Fruit fly (Drosophila melanogaster) whole organism, embryonic: ENCODE results near the gene Cyp1.

Experiments
- Atf6 ChIP-seq: fragments of 200-800 bp; sonication (Bioruptor generic); IDR thresholded peaks from 2 replicates; pipeline ENCODE4 v1.3.6; 2022; ENCODE audit warnings: missing biosample characterization, missing genetic modification characterization
- B-H1 ChIP-seq: fragments of 200-800 bp; sonication (Bioruptor generic); IDR thresholded peaks from 3 replicates; pipeline ENCODE4 v1.3.6; 2022; ENCODE audit warnings: missing biosample characterization, missing genetic modification characterization
- BEAF-32 ChIP-seq: fragments of 200-800 bp; sonication (Bioruptor generic); optimal IDR thresholded peaks from 3 replicates; lab custom pipeline; 2017; ENCODE audit warnings: missing biosample characterization, missing genetic modification characterization, mild to moderate bottlenecking, moderate library complexity, missing genetic modification reagents
- CG10366 ChIP-seq: fragments of 200-800 bp; sonication (Bioruptor generic); IDR thresholded peaks from 2 replicates; pipeline ENCODE4 v1.3.6; 2022; ENCODE audit warnings: missing biosample characterization, missing genetic modification characterization
- CG10565 ChIP-seq: fragments of 200-800 bp; sonication (Bioruptor generic); optimal IDR thresholded peaks from 3 replicates; lab custom pipeline; 2016; ENCODE audit warnings: missing biosample characterization, mild to moderate bottlenecking, missing genetic modification characterization
- CG10654 ChIP-seq: fragments of 200-800 bp; sonication (Bioruptor generic); optimal IDR thresholded peaks from 2 replicates; lab custom pipeline; 2016; ENCODE audit warnings: missing biosample characterization, missing genetic modification characterization
- CG12391 ChIP-seq: fragments of 200-800 bp; sonication (Bioruptor generic); optimal IDR thresholded peaks from 3 replicates; lab custom pipeline; 2018; ENCODE audit warnings: missing biosample characterization, mild to moderate bottlenecking, missing genetic modification characterization, moderate library complexity
- CG13894 ChIP-seq: fragments of 200-800 bp; sonication (Bioruptor generic); optimal IDR thresholded peaks from 3 replicates; lab custom pipeline; 2018; ENCODE audit warnings: missing biosample characterization, mild to moderate bottlenecking, missing genetic modification characterization, moderate library complexity
- CG14014 ChIP-seq: fragments of 200-800 bp; sonication (Bioruptor generic); IDR thresholded peaks from 2 replicates; pipeline ENCODE4 v1.3.6; 2022; ENCODE audit warnings: missing biosample characterization, missing genetic modification characterization
- CG1529 ChIP-seq: fragments of 200-800 bp; sonication (Bioruptor generic); optimal IDR thresholded peaks from 3 replicates; lab custom pipeline; 2018; ENCODE audit warnings: missing biosample characterization, missing genetic modification characterization
- CG17186 ChIP-seq: fragments of 200-800 bp; sonication (Bioruptor generic); optimal IDR thresholded peaks from 3 replicates; lab custom pipeline; 2017; ENCODE audit warnings: missing biosample characterization, missing genetic modification reagents, missing genetic modification characterization
- CG17829 ChIP-seq: fragments of 200-800 bp; optimal IDR thresholded peaks from 2 replicates; lab custom pipeline; 2019; ENCODE audit warnings: missing biosample characterization, mild to moderate bottlenecking, missing genetic modification characterization, moderate library complexity
- CG18011 ChIP-seq: fragments of 200-800 bp; sonication (Bioruptor generic); optimal IDR thresholded peaks from 2 replicates; lab custom pipeline; 2017; ENCODE audit warnings: missing biosample characterization, missing genetic modification characterization, mild to moderate bottlenecking, moderate library complexity, missing genotype
- CG2116 ChIP-seq: fragments of 200-800 bp; sonication (Bioruptor generic); optimal IDR thresholded peaks from 3 replicates; lab custom pipeline; 2018; ENCODE audit warnings: missing biosample characterization, mild to moderate bottlenecking, missing genetic modification characterization
- CG2129 ChIP-seq: fragments of 200-800 bp; sonication (Bioruptor generic); IDR thresholded peaks from 2 replicates; pipeline ENCODE4 v1.3.6; 2022; ENCODE audit warnings: missing biosample characterization, missing genetic modification characterization; ENCODE audit not compliant: partially characterized antibody
- CG2712 ChIP-seq: fragments of 200-800 bp; optimal IDR thresholded peaks from 3 replicates; lab custom pipeline; 2019; ENCODE audit warnings: missing biosample characterization, mild to moderate bottlenecking, missing genetic modification characterization, moderate library complexity
- CG2889 ChIP-seq: fragments of 200-800 bp; sonication (Bioruptor generic); IDR thresholded peaks from 3 replicates; pipeline ENCODE4 v1.3.6; 2022; ENCODE audit warnings: missing biosample characterization, missing genetic modification characterization
- CG33213 ChIP-seq: fragments of 200-800 bp; sonication (Bioruptor generic); optimal IDR thresholded peaks from 3 replicates; lab custom pipeline; 2016; ENCODE audit warnings: missing biosample characterization, missing genetic modification characterization
- CG3407 ChIP-seq: fragments of 200-800 bp; sonication (Bioruptor generic); optimal IDR thresholded peaks from 2 replicates; lab custom pipeline; 2018; ENCODE audit warnings: missing biosample characterization, mild to moderate bottlenecking, missing genetic modification characterization
- CG3726 ChIP-seq: fragments of 200-800 bp; sonication (Bioruptor generic); IDR thresholded peaks from 3 replicates; pipeline ENCODE4, ENCODE4 v1.3.6; 2022; ENCODE audit warnings: missing biosample characterization, missing genetic modification characterization
- CG7556 ChIP-seq: fragments of 200-800 bp; sonication (Bioruptor generic); optimal IDR thresholded peaks from 2 replicates; lab custom pipeline; 2017; ENCODE audit warnings: missing biosample characterization, mild to moderate bottlenecking, missing genetic modification characterization
- CG8388 ChIP-seq: fragments of 200-800 bp; sonication (Bioruptor generic); optimal IDR thresholded peaks from 2 replicates; lab custom pipeline; 2019; ENCODE audit warnings: missing biosample characterization, mild to moderate bottlenecking, missing genetic modification characterization, moderate library complexity
- CHES-1-like ChIP-seq: fragments of 200-800 bp; sonication (Bioruptor generic); optimal IDR thresholded peaks from 2 replicates; lab custom pipeline; 2016; ENCODE audit warnings: missing biosample characterization, missing genetic modification characterization
- Fer3 ChIP-seq: fragments of 200-800 bp; sonication (Bioruptor generic); optimal IDR thresholded peaks from 2 replicates; lab custom pipeline; 2018; ENCODE audit warnings: missing biosample characterization, mild to moderate bottlenecking, missing genetic modification characterization, moderate library complexity
- H2.0 ChIP-seq: fragments of 200-800 bp; sonication (Bioruptor generic); IDR thresholded peaks from 2 replicates; pipeline ENCODE4 v1.3.6; 2022; ENCODE audit warnings: missing biosample characterization, missing genetic modification characterization
- HLH54F ChIP-seq: fragments of 200-800 bp; sonication (Bioruptor generic); optimal IDR thresholded peaks from 3 replicates; lab custom pipeline; 2016; ENCODE audit warnings: missing biosample characterization, missing genetic modification characterization
- Hr3 ChIP-seq: fragments of 200-800 bp; sonication (Bioruptor generic); optimal IDR thresholded peaks from 3 replicates; lab custom pipeline; 2016; ENCODE audit warnings: missing biosample characterization, missing genetic modification characterization
- Hsf ChIP-seq: fragments of 200-800 bp; sonication (Bioruptor generic); optimal IDR thresholded peaks from 3 replicates; lab custom pipeline; 2016; ENCODE audit warnings: missing biosample characterization, missing genetic modification characterization
- MESR4 ChIP-seq: fragments of 200-800 bp; sonication (Bioruptor generic); optimal IDR thresholded peaks from 2 replicates; lab custom pipeline; 2018; ENCODE audit warnings: missing biosample characterization, mild to moderate bottlenecking, missing genetic modification characterization, moderate library complexity
- Mrtf ChIP-seq: fragments of 200-800 bp; sonication (Bioruptor generic); IDR thresholded peaks from 3 replicates; pipeline ENCODE4 v1.3.6; 2022; ENCODE audit warnings: missing biosample characterization, missing genetic modification characterization
- NFAT ChIP-seq: fragments of 200-800 bp; sonication (Bioruptor generic); IDR thresholded peaks from 2 replicates; pipeline ENCODE4 v1.3.6; 2022; ENCODE audit warnings: missing biosample characterization, missing genetic modification characterization
- Ptx1 ChIP-seq: fragments of 200-800 bp; sonication (Bioruptor generic); IDR thresholded peaks from 2 replicates; pipeline ENCODE4 v1.3.6; 2022; ENCODE audit warnings: missing biosample characterization, missing genetic modification characterization
- Sox100B ChIP-seq: fragments of 200-800 bp; sonication (Bioruptor generic); optimal IDR thresholded peaks from 3 replicates; lab custom pipeline; 2018; ENCODE audit warnings: missing biosample characterization, mild to moderate bottlenecking, missing genetic modification characterization
- Ssrp ChIP-seq: fragments of 200-800 bp; sonication (Bioruptor generic); optimal IDR thresholded peaks from 2 replicates; lab custom pipeline; 2018; ENCODE audit warnings: missing biosample characterization, mild to moderate bottlenecking, missing genetic modification characterization, moderate library complexity
- ap ChIP-seq: fragments of 200-800 bp; sonication (Bioruptor generic); IDR thresholded peaks from 2 replicates; pipeline ENCODE4 v1.3.6; 2022; ENCODE audit warnings: missing biosample characterization, missing genetic modification characterization
- chinmo ChIP-seq: fragments of 200-800 bp; sonication (Bioruptor generic); IDR thresholded peaks from 4 replicates; pipeline ENCODE4 v1.3.6; 2022; ENCODE audit warnings: missing biosample characterization, missing genetic modification characterization; ENCODE audit not compliant: partially characterized antibody
- gem ChIP-seq: fragments of 200-800 bp; sonication (Bioruptor generic); optimal IDR thresholded peaks from 2 replicates; lab custom pipeline; 2019; ENCODE audit warnings: missing biosample characterization, mild to moderate bottlenecking, missing genetic modification characterization, moderate library complexity
- grau ChIP-seq: fragments of 200-800 bp; optimal IDR thresholded peaks from 3 replicates; lab custom pipeline; 2019; ENCODE audit warnings: missing biosample characterization, mild to moderate bottlenecking, missing genetic modification characterization, moderate library complexity
- hkb ChIP-seq, 2 experiments: fragments of 200-800 bp in 1 of 2; fragments of >200 bp in 1 of 2; sonication (Bioruptor generic) in 1 of 2; IDR thresholded peaks in 1 of 2; optimal IDR thresholded peaks in 1 of 2; 2 replicates each; pipeline versions ENCODE4 v1.3.6 to Lab custom; 2017 to 2022; ENCODE audit warnings: missing biosample characterization in 1 of 2, missing genetic modification characterization in 1 of 2
- lilli ChIP-seq: fragments of 200-800 bp; sonication (Bioruptor generic); optimal IDR thresholded peaks from 3 replicates; lab custom pipeline; 2016; ENCODE audit warnings: missing biosample characterization, missing genetic modification characterization
- lov ChIP-seq, 2 experiments: fragments of 200-800 bp in 1 of 2; fragments of >200 bp in 1 of 2; sonication (Bioruptor generic) in 1 of 2; IDR thresholded peaks in 1 of 2; optimal IDR thresholded peaks in 1 of 2; 2 replicates in 1 of 2; 3 replicates in 1 of 2; pipeline versions ENCODE4 v1.3.6 to Lab custom; 2017 to 2022; ENCODE audit warnings: missing biosample characterization in 1 of 2, missing genetic modification characterization in 1 of 2
- nerfin-1 ChIP-seq: fragments of 200-800 bp; sonication (Bioruptor generic); optimal IDR thresholded peaks from 3 replicates; lab custom pipeline; 2019; ENCODE audit warnings: missing biosample characterization, mild to moderate bottlenecking, missing genetic modification characterization, moderate library complexity
- oc ChIP-seq: fragments of 200-800 bp; sonication (Bioruptor generic); optimal IDR thresholded peaks from 2 replicates; lab custom pipeline; 2018; ENCODE audit warnings: missing biosample characterization, mild to moderate bottlenecking, missing genetic modification characterization, moderate library complexity
- repo ChIP-seq: fragments of 200-800 bp; sonication (Bioruptor generic); optimal IDR thresholded peaks from 2 replicates; lab custom pipeline; 2016; ENCODE audit warnings: missing biosample characterization, missing genetic modification characterization
- schlank ChIP-seq: fragments of 200-800 bp; sonication (Bioruptor generic); optimal IDR thresholded peaks from 2 replicates; lab custom pipeline; 2018; ENCODE audit warnings: missing biosample characterization, mild to moderate bottlenecking, missing genetic modification characterization
- tll ChIP-seq, 2 experiments: fragments of 200-800 bp in 1 of 2; fragments of >200 bp in 1 of 2; sonication (Bioruptor generic) in 1 of 2; optimal IDR thresholded peaks; 2 replicates each; lab custom pipeline; 2017 to 2019; ENCODE audit warnings: missing biosample characterization in 2 of 2, missing genetic modification characterization in 2 of 2, mild to moderate bottlenecking in 1 of 2, moderate library complexity in 1 of 2
- vnd ChIP-seq: fragments of 200-800 bp; sonication (Bioruptor generic); IDR thresholded peaks from 3 replicates; pipeline ENCODE4 v1.3.6; 2022; ENCODE audit warnings: missing biosample characterization, missing genetic modification characterization; ENCODE audit not compliant: partially characterized antibody

Cyp1 gene

DNA sequence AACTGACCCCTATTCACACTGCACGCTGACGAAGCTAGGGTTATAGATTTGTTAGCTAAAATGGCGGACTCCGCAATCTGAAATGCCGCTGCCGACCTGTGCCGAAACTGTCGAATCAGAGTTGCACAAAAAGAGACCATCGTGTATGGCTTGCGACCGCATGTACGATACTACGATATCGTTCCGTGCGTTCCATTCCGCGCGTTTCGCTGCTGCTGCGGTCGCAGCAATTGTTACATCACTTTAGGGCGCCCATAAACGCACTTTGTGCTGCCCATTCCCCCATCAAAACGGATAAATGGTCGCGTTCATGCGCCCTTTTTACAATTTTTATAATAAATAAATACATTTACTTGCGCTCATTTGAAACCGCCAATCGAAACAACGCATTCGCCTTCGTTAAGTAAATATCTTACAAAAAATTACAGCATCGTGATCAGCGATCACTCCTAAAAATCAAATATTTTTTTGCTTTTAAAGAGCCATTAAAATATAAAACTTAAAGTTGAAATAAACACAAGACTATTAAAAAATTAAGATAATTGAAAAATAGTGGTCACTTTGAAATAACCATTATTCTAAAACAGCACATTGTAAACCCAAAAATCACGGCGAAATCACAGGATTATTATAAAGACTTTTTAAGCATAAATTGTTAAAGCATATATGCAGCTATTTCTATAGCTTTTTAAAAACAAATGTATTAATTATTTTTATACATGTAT is at the start of gene Cyp1 (continued):
- peak; percentile 73; the same call in 1 of the 2 replicates for TF ChIP-seq NFAT (GFP tag; lab: Robert Waterston, UW)
- peak; percentile 9 for TF ChIP-seq HLH54F (GFP tag; lab: Kevin White, UChicago)
- no peak for TF ChIP-seq CG33213
- TF ChIP-seq CG2889, result no peak; the same call in 2 of the 3 replicates
- 0 out of 2 replicates have a peak, but pooled peaks have one; percentile 43 for TF ChIP-seq Ptx1
- TF ChIP-seq CG13894 (tag; lab: Kevin White, UChicago), result peak; percentile 38
- no peak for TF ChIP-seq CG10654 (GFP tag; lab: Kevin White, UChicago)
- TF ChIP-seq lilli (GFP tag; lab: Kevin White, UChicago), result peak; percentile 49
- TF ChIP-seq CG12391, result peak; percentile 19
- peak; percentile 27 for TF ChIP-seq grau (tag; lab: Kevin White, UChicago)
- TF ChIP-seq CG2116, result peak; percentile 98
- TF ChIP-seq schlank (tag; lab: Kevin White, UChicago), result no peak
- TF ChIP-seq Atf6 (GFP tag; lab: Robert Waterston, UW), result no peak
- TF ChIP-seq Hr3 (GFP tag; lab: Kevin White, UChicago), result peak; percentile 5
- no peak for TF ChIP-seq CHES-1-like (GFP tag; lab: Kevin White, UChicago)
- TF ChIP-seq MESR4, result peak; percentile 82
- TF ChIP-seq repo (GFP tag; lab: Kevin White, UChicago), result peak; percentile 6
- no peak for TF ChIP-seq tll (GFP tag; optimal IDR thresholded peaks at IDR 0.05; lab: Kevin White, UChicago)
- TF ChIP-seq CG3726, result no peak
- TF ChIP-seq Hsf (GFP tag; lab: Kevin White, UChicago), result no peak
- TF ChIP-seq hkb (optimal IDR thresholded peaks at IDR 0.05; lab: Kevin White, UChicago), result no peak
- peak; percentile 58; the same call in 1 of the 2 replicates for TF ChIP-seq hkb (GFP tag; IDR thresholded peaks at IDR 0.05; lab: Robert Waterston, UW)
- peak; percentile 51 for TF ChIP-seq CG2712 (tag; lab: Kevin White, UChicago)
- peak; percentile 32; the same call in 1 of the 2 replicates for TF ChIP-seq CG2129 (GFP tag; lab: Robert Waterston, UW)
- TF ChIP-seq BEAF-32 (GFP tag; lab: Kevin White, UChicago), result peak; percentile 80
- peak; percentile 11 for TF ChIP-seq CG17829 (tag; lab: Kevin White, UChicago)
- peak; percentile 44; the same call in 2 of the 3 replicates for TF ChIP-seq B-H1 (GFP tag; lab: Robert Waterston, UW)
- TF ChIP-seq CG10366, result peak; percentile 37
- TF ChIP-seq Ssrp (tag; lab: Kevin White, UChicago), result no peak
- no peak for TF ChIP-seq CG10565 (GFP tag; lab: Kevin White, UChicago)
- no peak for TF ChIP-seq oc (tag; lab: Kevin White, UChicago)
- no peak for TF ChIP-seq CG7556 (GFP tag; lab: Kevin White, UChicago)
- no peak; the same call in 2 of the 3 replicates for TF ChIP-seq Mrtf (GFP tag; lab: Robert Waterston, UW)
- 0 out of 2 replicates have a peak, but pooled peaks have one; percentile 22 for TF ChIP-seq CG14014
- peak; percentile 69 for TF ChIP-seq vnd (GFP tag; lab: Robert Waterston, UW)
- no peak for TF ChIP-seq CG1529 (GFP tag; lab: Kevin White, UChicago)
- peak; percentile 90 for TF ChIP-seq CG17186 (GFP tag; lab: Kevin White, UChicago)
- TF ChIP-seq H2.0 (GFP tag; lab: Robert Waterston, UW), result peak; percentile 36; the same call in 1 of the 2 replicates
- TF ChIP-seq nerfin-1, result no peak
- TF ChIP-seq gem (tag; lab: Kevin White, UChicago), result no peak
- no peak for TF ChIP-seq CG3407 (GFP tag; lab: Kevin White, UChicago)
- no peak for TF ChIP-seq CG8388 (GFP tag; lab: Kevin White, UChicago)
- TF ChIP-seq chinmo (GFP tag; lab: Robert Waterston, UW), result peak; percentile 87
- peak; percentile 32 for TF ChIP-seq Sox100B
- no peak for TF ChIP-seq CG18011
- peak; percentile 32; the same call in 1 of the 2 replicates for TF ChIP-seq ap (GFP tag; lab: Robert Waterston, UW)
- TF ChIP-seq lov (optimal IDR thresholded peaks at IDR 0.05; lab: Kevin White, UChicago), result no peak
- TF ChIP-seq lov (GFP tag; IDR thresholded peaks at IDR 0.05; lab: Robert Waterston, UW), result peak; percentile 58; the same call in 1 of the 3 replicates
- no peak for TF ChIP-seq Fer3
